Fruit fly (Drosophila melanogaster) whole organism, embryonic: ENCODE data around the gene tst.

Source experiments
- Ada2b ChIP-seq: fragments of 200-800 bp; sonication (Bioruptor generic); IDR thresholded peaks from 2 replicates; pipeline ENCODE4 v1.3.6; 2022; ENCODE audit warnings: missing biosample characterization, missing genetic modification characterization
- BEAF-32 ChIP-seq: fragments of 200-800 bp; sonication (Bioruptor generic); optimal IDR thresholded peaks from 3 replicates; lab custom pipeline; 2017; ENCODE audit warnings: missing biosample characterization, missing genetic modification characterization, mild to moderate bottlenecking, moderate library complexity, missing genetic modification reagents
- Blimp-1 ChIP-seq: fragments of 200-800 bp; sonication (Bioruptor generic); optimal IDR thresholded peaks from 3 replicates; lab custom pipeline; 2018; ENCODE audit warnings: missing biosample characterization, missing genetic modification characterization, mild to moderate bottlenecking, moderate library complexity, missing genetic modification reagents
- BtbVII ChIP-seq: fragments of 200-800 bp; sonication (Bioruptor generic); optimal IDR thresholded peaks from 3 replicates; lab custom pipeline; 2017; ENCODE audit warnings: missing biosample characterization, mild to moderate bottlenecking, missing genetic modification characterization
- CG12071 ChIP-seq: fragments of 200-800 bp; sonication (Bioruptor generic); optimal IDR thresholded peaks from 3 replicates; lab custom pipeline; 2018; ENCODE audit warnings: missing biosample characterization, mild to moderate bottlenecking, missing genetic modification characterization
- CG13287 ChIP-seq: fragments of 200-800 bp; sonication (Bioruptor generic); IDR thresholded peaks from 2 replicates; pipeline ENCODE4 v1.3.6; 2022; ENCODE audit warnings: missing biosample characterization, missing genetic modification characterization; ENCODE audit not compliant: partially characterized antibody
- CG15011 ChIP-seq: fragments of 200-800 bp; sonication (Bioruptor generic); optimal IDR thresholded peaks from 3 replicates; lab custom pipeline; 2018; ENCODE audit warnings: missing biosample characterization, mild to moderate bottlenecking, missing genetic modification characterization
- CG15696 ChIP-seq: fragments of 200-800 bp; sonication (Bioruptor generic); optimal IDR thresholded peaks from 2 replicates; lab custom pipeline; 2019; ENCODE audit warnings: missing biosample characterization, mild to moderate bottlenecking, missing genetic modification characterization, moderate library complexity
- CG1602 ChIP-seq: fragments of 200-800 bp; sonication (Bioruptor generic); optimal IDR thresholded peaks from 3 replicates; lab custom pipeline; 2016; ENCODE audit warnings: missing biosample characterization, missing genetic modification characterization
- CG18599 ChIP-seq: fragments of 200-800 bp; sonication (Bioruptor generic); optimal IDR thresholded peaks from 3 replicates; lab custom pipeline; 2017; ENCODE audit warnings: missing biosample characterization, missing genetic modification characterization, mild to moderate bottlenecking, moderate library complexity, missing genetic modification reagents
- CG18619 ChIP-seq: fragments of 200-800 bp; sonication (Bioruptor generic); optimal IDR thresholded peaks from 3 replicates; lab custom pipeline; 2017; ENCODE audit warnings: missing biosample characterization, mild to moderate bottlenecking, missing genetic modification characterization
- CG18764 ChIP-seq: fragments of 200-800 bp; sonication (Bioruptor generic); optimal IDR thresholded peaks from 3 replicates; lab custom pipeline; 2016; ENCODE audit warnings: missing biosample characterization, missing genetic modification characterization
- CG2120 ChIP-seq: fragments of 200-800 bp; sonication (Bioruptor generic); optimal IDR thresholded peaks from 3 replicates; lab custom pipeline; 2016; ENCODE audit warnings: missing biosample characterization, missing genetic modification characterization
- CG31224 ChIP-seq: fragments of 200-800 bp; sonication (Bioruptor generic); IDR thresholded peaks from 2 replicates; pipeline ENCODE4 v1.3.6; 2022; ENCODE audit warnings: missing biosample characterization, missing genetic modification characterization
- CG33213 ChIP-seq: fragments of 200-800 bp; sonication (Bioruptor generic); optimal IDR thresholded peaks from 3 replicates; lab custom pipeline; 2016; ENCODE audit warnings: missing biosample characterization, missing genetic modification characterization
- CG33557 ChIP-seq: fragments of 200-800 bp; sonication (Bioruptor generic); optimal IDR thresholded peaks from 2 replicates; lab custom pipeline; 2019; ENCODE audit warnings: missing biosample characterization, mild to moderate bottlenecking, missing genetic modification characterization, moderate library complexity
- CG34376 ChIP-seq: fragments of 200-800 bp; sonication (Bioruptor generic); optimal IDR thresholded peaks from 2 replicates; lab custom pipeline; 2018; ENCODE audit warnings: missing biosample characterization, mild to moderate bottlenecking, missing genetic modification characterization
- CG4328 ChIP-seq: fragments of 200-800 bp; sonication (Bioruptor generic); optimal IDR thresholded peaks from 3 replicates; lab custom pipeline; 2017; ENCODE audit warnings: missing biosample characterization, missing genetic modification reagents, missing genetic modification characterization
- CG7987 ChIP-seq: fragments of 200-800 bp; sonication (Bioruptor generic); optimal IDR thresholded peaks from 2 replicates; lab custom pipeline; 2018; ENCODE audit warnings: missing biosample characterization, mild to moderate bottlenecking, missing genetic modification characterization, moderate library complexity
- CG8478 ChIP-seq: fragments of >200 bp; optimal IDR thresholded peaks from 2 replicates; lab custom pipeline; 2018
- Camta ChIP-seq: fragments of 200-800 bp; sonication (Bioruptor generic); optimal IDR thresholded peaks from 2 replicates; lab custom pipeline; 2016; ENCODE audit warnings: missing biosample characterization, missing genetic modification characterization
- CrebB ChIP-seq: fragments of 200-800 bp; sonication (Bioruptor generic); optimal IDR thresholded peaks from 3 replicates; lab custom pipeline; 2018; ENCODE audit warnings: missing biosample characterization, mild to moderate bottlenecking, missing genetic modification characterization
- Elba2 ChIP-seq: fragments of 200-800 bp; sonication (Bioruptor generic); optimal IDR thresholded peaks from 3 replicates; lab custom pipeline; 2016; ENCODE audit warnings: missing biosample characterization, missing genetic modification characterization
- Ets65A ChIP-seq: fragments of 200-800 bp; sonication (Bioruptor generic); peaks from one replicate; lab custom pipeline; 2016; ENCODE audit warnings: missing biosample characterization, missing genetic modification characterization
- Gug ChIP-seq: fragments of 200-800 bp; sonication (Bioruptor generic); IDR thresholded peaks from 4 replicates; pipeline ENCODE4 v1.3.6; 2022; ENCODE audit warnings: missing biosample characterization, missing genetic modification characterization
- HmgZ ChIP-seq: fragments of 200-800 bp; sonication (Bioruptor generic); optimal IDR thresholded peaks from 2 replicates; lab custom pipeline; 2018; ENCODE audit warnings: missing biosample characterization, mild to moderate bottlenecking, missing genetic modification characterization
- Lpt ChIP-seq: fragments of >200 bp; optimal IDR thresholded peaks from 2 replicates; lab custom pipeline; 2018; ENCODE audit warnings: missing biosample characterization, missing genetic modification characterization
- Med ChIP-seq: fragments of 200-800 bp; sonication (Bioruptor generic); peaks from one replicate; lab custom pipeline; 2016; ENCODE audit warnings: missing biosample characterization, missing genetic modification characterization, mild to moderate bottlenecking, inconsistent platforms, moderate library complexity
- Opbp ChIP-seq: fragments of 200-800 bp; sonication (Bioruptor generic); IDR thresholded peaks from 3 replicates; pipeline ENCODE4 v1.3.6; 2022; ENCODE audit warnings: missing biosample characterization, missing genetic modification characterization; ENCODE audit not compliant: partially characterized antibody
- Pdp1 ChIP-seq, 2 experiments: fragments of 200-800 bp; sonication (Bioruptor generic); optimal IDR thresholded peaks; 3 replicates each; lab custom pipeline; 2016; ENCODE audit warnings: missing biosample characterization in 2 of 2, missing genetic modification characterization in 2 of 2, mild to moderate bottlenecking in 1 of 2, moderate library complexity in 1 of 2
- Sox102F ChIP-seq: fragments of 200-800 bp; sonication (Bioruptor generic); optimal IDR thresholded peaks from 2 replicates; lab custom pipeline; 2018; ENCODE audit warnings: missing biosample characterization, mild to moderate bottlenecking, missing genetic modification characterization, moderate library complexity
- Spps ChIP-seq: fragments of 200-800 bp; sonication (Bioruptor generic); optimal IDR thresholded peaks from 2 replicates; lab custom pipeline; 2018; ENCODE audit warnings: missing biosample characterization, mild to moderate bottlenecking, missing genetic modification characterization
- Ssrp ChIP-seq: fragments of 200-800 bp; sonication (Bioruptor generic); optimal IDR thresholded peaks from 2 replicates; lab custom pipeline; 2018; ENCODE audit warnings: missing biosample characterization, mild to moderate bottlenecking, missing genetic modification characterization, moderate library complexity
- Xbp1 ChIP-seq: fragments of 200-800 bp; sonication (Bioruptor generic); optimal IDR thresholded peaks from 3 replicates; lab custom pipeline; 2016; ENCODE audit warnings: missing biosample characterization, mild to moderate bottlenecking, missing genetic modification characterization
- ara ChIP-seq: fragments of 200-800 bp; sonication (Bioruptor generic); IDR thresholded peaks from 2 replicates; pipeline ENCODE4 v1.3.6; 2022; ENCODE audit warnings: missing biosample characterization, missing genetic modification characterization
- cato ChIP-seq: fragments of 200-800 bp; sonication (Bioruptor generic); optimal IDR thresholded peaks from 2 replicates; lab custom pipeline; 2016; ENCODE audit warnings: missing biosample characterization, missing genetic modification characterization, borderline replicate concordance
- corto ChIP-seq: fragments of 200-800 bp; sonication (Bioruptor generic); optimal IDR thresholded peaks from 2 replicates; lab custom pipeline; 2016; ENCODE audit warnings: missing biosample characterization, mild to moderate bottlenecking, missing genetic modification characterization, moderate library complexity
- en ChIP-seq: fragments of 200-800 bp; sonication (Bioruptor generic); optimal IDR thresholded peaks from 2 replicates; lab custom pipeline; 2016; ENCODE audit warnings: missing biosample characterization, missing genetic modification characterization
- gcm2 ChIP-seq: fragments of 200-800 bp; sonication (Bioruptor generic); optimal IDR thresholded peaks from 2 replicates; lab custom pipeline; 2016; ENCODE audit warnings: missing biosample characterization, missing genetic modification characterization
- ham ChIP-seq: fragments of 200-800 bp; sonication (Bioruptor generic); IDR thresholded peaks from 2 replicates; pipeline ENCODE4 v1.3.6; 2022; ENCODE audit warnings: missing biosample characterization, missing genetic modification characterization
- klu ChIP-seq: fragments of 200-800 bp; sonication (Bioruptor generic); IDR thresholded peaks from 2 replicates; pipeline ENCODE4 v1.3.6; 2022; ENCODE audit warnings: missing biosample characterization, missing genetic modification characterization
- knrl ChIP-seq: fragments of 200-800 bp; sonication (Bioruptor generic); IDR thresholded peaks from 3 replicates; pipeline ENCODE4 v1.3.6; 2022; ENCODE audit warnings: missing biosample characterization, missing genetic modification characterization; ENCODE audit not compliant: partially characterized antibody
- lola ChIP-seq, 3 experiments: fragments of >200 bp in 2 of 3; fragments of 200-800 bp in 1 of 3; sonication (Bioruptor generic) in 1 of 3; optimal IDR thresholded peaks; 2 replicates each; lab custom pipeline; 2017 to 2019; ENCODE audit warnings: missing biosample characterization in 3 of 3, missing genetic modification characterization in 3 of 3, mild to moderate bottlenecking in 1 of 3, moderate library complexity in 1 of 3
- peb ChIP-seq: fragments of 200-800 bp; sonication (Bioruptor generic); IDR thresholded peaks from 2 replicates; pipeline ENCODE4 v1.3.6; 2022; ENCODE audit warnings: missing biosample characterization, missing genetic modification characterization
- row ChIP-seq: fragments of 200-800 bp; sonication (Bioruptor generic); IDR thresholded peaks from 3 replicates; pipeline ENCODE4 v1.3.6; 2022; ENCODE audit warnings: missing biosample characterization, missing genetic modification characterization
- sim ChIP-seq: fragments of 200-800 bp; sonication (Bioruptor generic); IDR thresholded peaks from 2 replicates; pipeline ENCODE4 v1.3.6; 2022; ENCODE audit warnings: missing biosample characterization, missing genetic modification characterization
- toy ChIP-seq: fragments of 200-800 bp; sonication (Bioruptor generic); IDR thresholded peaks from 2 replicates; pipeline ENCODE4 v1.3.6; 2022; ENCODE audit warnings: missing biosample characterization, missing genetic modification characterization
- ttk ChIP-seq: fragments of 200-800 bp; sonication (Bioruptor generic); IDR thresholded peaks from 2 replicates; pipeline ENCODE4 v2.1.2; 2022; ENCODE audit warnings: missing biosample characterization, missing genetic modification characterization
- vvl ChIP-seq: fragments of 200-800 bp; sonication (Bioruptor generic); IDR thresholded peaks from 2 replicates; pipeline ENCODE4 v1.3.6; 2022; ENCODE audit warnings: missing biosample characterization, missing genetic modification characterization
- zfh1 ChIP-seq: fragments of 200-800 bp; sonication (Bioruptor generic); IDR thresholded peaks from 3 replicates; pipeline ENCODE4 v1.3.6; 2022; ENCODE audit warnings: missing biosample characterization, missing genetic modification characterization
- zfh2 ChIP-seq: fragments of 200-800 bp; sonication (Bioruptor generic); optimal IDR thresholded peaks from 2 replicates; lab custom pipeline; 2016; ENCODE audit warnings: missing biosample characterization, missing genetic modification characterization

tst gene

DNA sequence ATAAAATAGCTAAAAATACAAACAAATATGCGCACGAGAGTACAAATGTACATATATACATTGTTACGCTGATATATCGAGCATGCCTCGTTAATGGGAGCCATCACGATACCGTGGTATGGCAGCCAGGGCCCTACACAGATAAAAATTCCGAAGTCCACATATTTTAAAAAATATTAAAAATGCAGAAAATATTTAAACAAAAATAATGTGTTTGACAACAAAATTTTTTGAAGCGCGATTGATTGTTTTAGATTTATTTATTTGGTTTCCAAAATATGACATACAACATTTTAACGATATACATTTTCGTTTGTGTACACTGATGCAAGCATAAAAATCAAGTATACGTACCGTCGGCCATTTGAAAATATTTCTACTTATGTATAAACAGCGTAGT, 45.9 kb downstream of the tst start (continued):
- peak; percentile 78 for TF ChIP-seq CG31224 (GFP tag; lab: Robert Waterston, UW)
- TF ChIP-seq Ets65A: peak; percentile 76
- peak; percentile 64 for TF ChIP-seq ttk (GFP tag; lab: Robert Waterston, UW)
- TF ChIP-seq toy: peak; percentile 59
- no peak for TF ChIP-seq peb (GFP tag; lab: Robert Waterston, UW)
- peak; percentile 57 for TF ChIP-seq Blimp-1 (GFP tag; lab: Kevin White, UChicago)
- 0 out of 2 replicates have a peak, but pooled peaks have one; percentile 35 for TF ChIP-seq ara (GFP tag; lab: Robert Waterston, UW)
- no peak for TF ChIP-seq lola (GFP tag; optimal IDR thresholded peaks at IDR 0.05; lab: Kevin White, UChicago)
- TF ChIP-seq Elba2 (GFP tag; lab: Kevin White, UChicago): no peak
- TF ChIP-seq ham: peak; percentile 75; the same call in 1 of the 2 replicates
- no peak for TF ChIP-seq CG33557
- TF ChIP-seq Lpt: no peak
- no peak for TF ChIP-seq CG8478 (lab: Kevin White, UChicago)
- TF ChIP-seq Xbp1: peak; percentile 71
- TF ChIP-seq CG12071 (GFP tag; lab: Kevin White, UChicago): peak; percentile 60
- peak; percentile 51; the same call in 2 of the 4 replicates for TF ChIP-seq Gug
- TF ChIP-seq CG15696 (tag; lab: Kevin White, UChicago): peak; percentile 28
- peak; percentile 54 for TF ChIP-seq gcm2 (GFP tag; lab: Kevin White, UChicago)
- no peak for TF ChIP-seq knrl (GFP tag; lab: Robert Waterston, UW)
- no peak for TF ChIP-seq CG4328 (GFP tag; lab: Kevin White, UChicago)
- TF ChIP-seq CG7987: peak; percentile 74
- TF ChIP-seq CG13287: no peak
- peak; percentile 95 for TF ChIP-seq CG2120
- peak; percentile 57 for TF ChIP-seq Camta
- TF ChIP-seq BtbVII (GFP tag; lab: Kevin White, UChicago): peak; percentile 83
- TF ChIP-seq HmgZ (tag; lab: Kevin White, UChicago): peak; percentile 77
- TF ChIP-seq CrebB (tag; lab: Kevin White, UChicago): peak; percentile 66
- peak; percentile 81 for TF ChIP-seq Sox102F
- TF ChIP-seq CG33213 (GFP tag; lab: Kevin White, UChicago): peak; percentile 16
- no peak for TF ChIP-seq BEAF-32 (GFP tag; lab: Kevin White, UChicago)
- TF ChIP-seq CG34376 (GFP tag; lab: Kevin White, UChicago): no peak
- TF ChIP-seq CG18619 (GFP tag; lab: Kevin White, UChicago): peak; percentile 76
- TF ChIP-seq Med: peak; percentile 95
- peak; percentile 44 for TF ChIP-seq Ssrp (tag; lab: Kevin White, UChicago)
- peak; percentile 23 for TF ChIP-seq cato (GFP tag; lab: Kevin White, UChicago)
- TF ChIP-seq klu (GFP tag; lab: Robert Waterston, UW): peak; percentile 77
- TF ChIP-seq CG15011: peak; percentile 82
- TF ChIP-seq en (GFP tag; lab: Kevin White, UChicago): peak; percentile 42
- TF ChIP-seq zfh1: peak; percentile 73; the same call in 1 of the 3 replicates
- peak; percentile 87 for TF ChIP-seq row (GFP tag; lab: Robert Waterston, UW)
- peak; percentile 64 for TF ChIP-seq CG18764 (GFP tag; lab: Kevin White, UChicago)
- TF ChIP-seq vvl (GFP tag; lab: Robert Waterston, UW): peak; percentile 88
- TF ChIP-seq corto (GFP tag; lab: Kevin White, UChicago): peak; percentile 11
- peak; percentile 85 for TF ChIP-seq Ada2b (GFP tag; lab: Robert Waterston, UW)
- peak; percentile 67 to 74 for TF ChIP-seq Pdp1 (GFP tag; optimal IDR thresholded peaks at IDR 0.05; lab: Kevin White, UChicago)
- TF ChIP-seq Spps (tag; lab: Kevin White, UChicago): peak; percentile 23
- peak; percentile 59 for TF ChIP-seq CG1602
- TF ChIP-seq Opbp (GFP tag; lab: Robert Waterston, UW): no peak
- TF ChIP-seq sim: no peak
- TF ChIP-seq zfh2 (GFP tag; lab: Kevin White, UChicago): peak; percentile 86
- TF ChIP-seq CG18599 (GFP tag; lab: Kevin White, UChicago): peak; percentile 94
